Fruit fly (Drosophila melanogaster) whole organism, wandering third instar larva: ENCODE measurements around the gene CG13003.

Experiments
- CG9705 ChIP-seq: fragments of 200-800 bp; sonication (Bioruptor generic); optimal IDR thresholded peaks from 2 replicates; lab custom pipeline; 2018; ENCODE audit warnings: missing biosample characterization, mild to moderate bottlenecking, missing genetic modification characterization
- CrebA ChIP-seq: fragments of 200-800 bp; sonication (Bioruptor generic); optimal IDR thresholded peaks from 2 replicates; lab custom pipeline; 2016; ENCODE audit warnings: missing biosample characterization, mild to moderate bottlenecking, missing genetic modification characterization, borderline replicate concordance
- Dif ChIP-seq: fragments of 200-275, 200-300 bp; sonication (Bioruptor generic); optimal IDR thresholded peaks from 2 replicates; lab custom pipeline; 2018; ENCODE audit warnings: missing biosample characterization, missing genetic modification characterization; ENCODE audit not compliant: partially characterized antibody
- Hr78 ChIP-seq: fragments of >200 bp; optimal IDR thresholded peaks from 2 replicates; lab custom pipeline; 2017; ENCODE audit warnings: missing biosample characterization, missing genetic modification characterization
- OdsH ChIP-seq: fragments of 200-800 bp; sonication (Bioruptor generic); optimal IDR thresholded peaks from 2 replicates; lab custom pipeline; 2016; ENCODE audit warnings: missing biosample characterization, mild to moderate bottlenecking, missing genetic modification characterization
- Rel ChIP-seq, 2 experiments: fragments of 200-800 bp; sonication (Bioruptor generic) in 1 of 2; optimal IDR thresholded peaks; 2 replicates in 1 of 2; 3 replicates in 1 of 2; lab custom pipeline; 2016 to 2019; ENCODE audit warnings: mild to moderate bottlenecking in 2 of 2, missing biosample characterization in 2 of 2, missing genetic modification characterization in 2 of 2, moderate library complexity in 1 of 2
- Vsx2 ChIP-seq: fragments of 200-300, 225-300 bp; sonication (Bioruptor generic); optimal IDR thresholded peaks from 2 replicates; lab custom pipeline; 2018; ENCODE audit warnings: missing biosample characterization, missing genetic modification characterization; ENCODE audit not compliant: partially characterized antibody
- fru ChIP-seq: fragments of 200-800 bp; sonication (Bioruptor generic); optimal IDR thresholded peaks from 3 replicates; lab custom pipeline; 2016; ENCODE audit warnings: missing biosample characterization, mild to moderate bottlenecking, missing genetic modification characterization
- h ChIP-seq: fragments of 200-800 bp; sonication (Bioruptor generic); optimal IDR thresholded peaks from 3 replicates; lab custom pipeline; 2016; ENCODE audit warnings: missing biosample characterization, mild to moderate bottlenecking, missing genetic modification characterization
- jim ChIP-seq: fragments of 175-275, 200-325 bp; sonication (Bioruptor generic); optimal IDR thresholded peaks from 2 replicates; lab custom pipeline; 2016; ENCODE audit warnings: missing biosample characterization, mild to moderate bottlenecking, missing genetic modification characterization
- psq ChIP-seq: fragments of 200-800 bp; sonication (Bioruptor generic); optimal IDR thresholded peaks from 3 replicates; lab custom pipeline; 2017; ENCODE audit warnings: missing biosample characterization, mild to moderate bottlenecking, missing genetic modification characterization, moderate library complexity
- usp ChIP-seq: fragments of >200 bp; optimal IDR thresholded peaks from 2 replicates; lab custom pipeline; 2017; ENCODE audit warnings: missing biosample characterization, missing genetic modification characterization

DNA sequence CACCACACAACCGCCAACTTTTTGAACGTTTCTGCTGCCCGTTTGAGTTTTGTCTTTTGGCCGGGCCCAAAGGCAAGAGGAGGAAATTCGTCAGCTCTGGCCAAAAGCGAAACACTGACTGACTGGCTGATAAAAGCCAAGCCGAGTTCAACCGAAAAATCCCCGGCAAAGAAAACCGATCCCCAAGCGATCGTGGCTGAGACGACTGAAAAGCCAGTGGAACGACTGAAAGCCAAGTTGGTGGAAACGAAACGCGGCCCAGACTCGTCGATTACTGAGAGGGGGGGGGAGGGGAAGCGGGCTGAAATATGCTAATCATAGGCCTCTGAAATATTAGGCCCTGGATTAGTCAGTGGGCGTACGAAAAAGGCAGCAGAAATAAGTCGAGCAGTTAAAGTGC lies at the start of gene CG13003:
- TF ChIP-seq h (GFP tag; lab: Kevin White, UChicago) = no peak
- no peak for TF ChIP-seq CG9705 (GFP tag; lab: Kevin White, UChicago)
- no peak for TF ChIP-seq psq (GFP tag; lab: Kevin White, UChicago)
- no peak for TF ChIP-seq CrebA (GFP tag; lab: Kevin White, UChicago)
- TF ChIP-seq Hr78 = no peak
- no peak for TF ChIP-seq Dif (GFP tag; lab: Kevin White, UChicago)
- no peak for TF ChIP-seq OdsH
- TF ChIP-seq usp (GFP tag; lab: Kevin White, UChicago) = no peak
- no peak for TF ChIP-seq Vsx2 (GFP tag; lab: Kevin White, UChicago)
- TF ChIP-seq fru (GFP tag; lab: Kevin White, UChicago) = no peak
- no peak for TF ChIP-seq Rel (GFP tag; optimal IDR thresholded peaks at IDR 0.05; lab: Kevin White, UChicago)
- TF ChIP-seq Rel (tag; optimal IDR thresholded peaks at IDR 0.05; lab: Kevin White, UChicago) = peak; percentile 87
- TF ChIP-seq jim (GFP tag; lab: Kevin White, UChicago) = no peak
